Fruit fly (Drosophila melanogaster) whole organism, adult: ENCODE data around the gene CG31087.

Experiments used
- bab1 ChIP-seq: fragments of 200-800 bp; sonication (Bioruptor generic); optimal IDR thresholded peaks from 3 replicates; lab custom pipeline; 2019; ENCODE audit warnings: missing biosample characterization, mild to moderate bottlenecking, missing genetic modification characterization, moderate library complexity
- toe ChIP-seq: fragments of 200-800 bp; sonication (Bioruptor generic); optimal IDR thresholded peaks from 2 replicates; lab custom pipeline; 2016; ENCODE audit warnings: missing biosample characterization, missing genetic modification characterization

DNA sequence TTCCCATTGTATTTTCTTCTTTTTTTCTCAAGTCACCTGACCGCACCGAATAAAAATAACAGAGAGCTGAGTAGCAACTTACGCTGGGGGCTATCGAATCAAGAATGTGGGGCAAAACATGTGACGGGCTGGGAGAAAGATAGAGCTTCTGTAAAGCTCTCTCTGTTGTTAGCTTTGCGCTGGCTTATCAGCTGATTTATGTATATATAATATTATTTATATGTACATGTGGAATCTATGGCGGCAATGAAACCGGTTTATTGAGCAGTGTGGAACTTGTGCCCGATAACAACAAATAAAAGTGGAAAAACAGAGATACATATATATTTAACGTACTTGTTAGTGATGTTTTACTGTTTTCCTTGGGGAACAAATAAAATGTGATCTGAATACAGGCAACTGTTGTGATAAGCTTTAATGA lies 20.8 kb downstream of the CG31087 start, which contains the start of gene CG31098:
- TF ChIP-seq bab1 (GFP tag; lab: Kevin White, UChicago) (peak; percentile 84), toe (GFP tag; lab: Kevin White, UChicago) (peak; percentile 41)
